Worm (Caenorhabditis elegans) whole organism, L4 larva: Measurements from ENCODE around the gene vrp-1.
A peak's percentile ranks its signal among the peaks of the same experiment; 100 is the strongest.

ENCODE experiments used
- D1046.2 ChIP-seq: fragments of 200-800 bp; sonication (Bioruptor generic); IDR thresholded peaks from 2 replicates; pipeline ENCODE4 v1.3.6; 2022; ENCODE audit warnings: missing genetic modification characterization, missing compliant biosample characterization
- F44E2.7 ChIP-seq: fragments of 200-800 bp; sonication (Bioruptor generic); IDR thresholded peaks from 2 replicates; pipeline ENCODE4 v2.1.2; 2022; ENCODE audit warnings: missing genetic modification characterization, missing compliant biosample characterization
- F49E8.2 ChIP-seq: sonication (generic microtip); optimal IDR thresholded peaks from 2 replicates; lab custom pipeline; 2016; ENCODE audit warnings: missing compliant biosample characterization, mild to moderate bottlenecking, missing genetic modification characterization, borderline replicate concordance
- T26A8.4 ChIP-seq: fragments of 200-800 bp; sonication (Bioruptor generic); IDR thresholded peaks from 2 replicates; pipeline ENCODE4 v1.3.6; 2022; ENCODE audit warnings: missing genetic modification characterization, missing compliant biosample characterization
- Y48G9A.11 ChIP-seq: fragments of 200-800 bp; sonication (Bioruptor generic); IDR thresholded peaks from 2 replicates; pipeline ENCODE4 v1.3.6; 2022; ENCODE audit warnings: missing genetic modification reagents, missing genetic modification characterization, missing compliant biosample characterization
- ZK337.2 ChIP-seq: fragments of 200-800 bp; sonication (Bioruptor generic); IDR thresholded peaks from 2 replicates; pipeline ENCODE4 v1.3.6; 2022; ENCODE audit warnings: missing genetic modification reagents, missing genetic modification characterization, missing compliant biosample characterization
- aha-1 ChIP-seq: fragments of 150-350 bp; peaks from one replicate; lab custom pipeline; 2014; ENCODE audit warnings: missing biosample characterization, missing genetic modification characterization
- aly-2 ChIP-seq: sonication (generic microtip); optimal IDR thresholded peaks from 2 replicates; lab custom pipeline; 2018; ENCODE audit warnings: missing biosample characterization, missing genetic modification characterization
- arid-1 ChIP-seq: fragments of 200-800 bp; sonication (Bioruptor generic); conservative IDR thresholded peaks from 2 replicates; pipeline ENCODE4 v1.3.6; 2022; ENCODE audit warnings: missing genetic modification reagents, missing genetic modification characterization, missing compliant biosample characterization
- ceh-32 ChIP-seq: sonication (generic microtip); optimal IDR thresholded peaks from 2 replicates; lab custom pipeline; 2016; ENCODE audit warnings: mild to moderate bottlenecking, missing genetic modification characterization, missing compliant biosample characterization; ENCODE audit not compliant: poor library complexity
- ceh-44 ChIP-seq: fragments of 200-800 bp; sonication (Bioruptor generic); IDR thresholded peaks from 2 replicates; pipeline ENCODE4 v1.3.6; 2022; ENCODE audit warnings: missing genetic modification reagents, missing genetic modification characterization, missing compliant biosample characterization
- ceh-62 ChIP-seq: sonication (generic microtip); optimal IDR thresholded peaks from 2 replicates; lab custom pipeline; 2017; ENCODE audit warnings: missing biosample characterization, missing genetic modification characterization
- ces-1 ChIP-seq: fragments of 150-350 bp; sonication (generic microtip); optimal IDR thresholded peaks from 4 replicates; lab custom pipeline; 2014; ENCODE audit warnings: missing biosample characterization, missing genetic modification reagents, missing genetic modification characterization
- cey-2 ChIP-seq: sonication (generic microtip); optimal IDR thresholded peaks from 3 replicates; lab custom pipeline; 2017; ENCODE audit warnings: missing genetic modification characterization, mild to moderate bottlenecking, missing compliant biosample characterization, antibody characterized with exemption, borderline replicate concordance; ENCODE audit not compliant: insufficient read depth
- ctbp-1 ChIP-seq: fragments of 200-800 bp; sonication (Bioruptor generic); IDR thresholded peaks from 2 replicates; pipeline ENCODE4 v1.3.6; 2022; ENCODE audit warnings: missing genetic modification reagents, missing genetic modification characterization, missing compliant biosample characterization
- daf-19 ChIP-seq: fragments of 200-800 bp; sonication (Bioruptor generic); conservative IDR thresholded peaks from 2 replicates; pipeline ENCODE4 v1.3.6; 2022; ENCODE audit warnings: missing genetic modification characterization, missing compliant biosample characterization
- daf-8 ChIP-seq: fragments of 200-800 bp; sonication (Bioruptor generic); IDR thresholded peaks from 2 replicates; pipeline ENCODE4 v1.3.6; 2022; ENCODE audit warnings: missing genetic modification characterization, missing compliant biosample characterization
- dpl-1 ChIP-seq: fragments of 150-350 bp; optimal IDR thresholded peaks from 2 replicates; lab custom pipeline; 2014; ENCODE audit warnings: missing biosample characterization, missing genetic modification reagents, missing genetic modification characterization
- egl-43 ChIP-seq: fragments of 200-800 bp; sonication (Bioruptor generic); IDR thresholded peaks from 2 replicates; pipeline ENCODE4 v1.3.6; 2022; ENCODE audit warnings: missing genetic modification reagents, missing genetic modification characterization, missing compliant biosample characterization
- fos-1 ChIP-seq: fragments of 150-350 bp; optimal IDR thresholded peaks from 2 replicates; lab custom pipeline; 2014; ENCODE audit warnings: missing biosample characterization, missing genetic modification characterization
- hif-1 ChIP-seq, 2 experiments: sonication (generic microtip); optimal IDR thresholded peaks; 2 replicates each; lab custom pipeline; 2016 to 2017; ENCODE audit warnings: missing compliant biosample characterization in 2 of 2, missing genetic modification characterization in 2 of 2, missing genetic modification reagents in 2 of 2, missing genotype in 2 of 2, mild to moderate bottlenecking in 1 of 2
- hlh-11 ChIP-seq: fragments of 200-800 bp; sonication (Bioruptor generic); optimal IDR thresholded peaks from 2 replicates; lab custom pipeline; 2018; ENCODE audit warnings: mild to moderate bottlenecking, missing genetic modification characterization, missing compliant biosample characterization
- hlh-30 ChIP-seq: sonication (generic microtip); optimal IDR thresholded peaks from 2 replicates; lab custom pipeline; 2017; ENCODE audit warnings: antibody characterized with exemption, mild to moderate bottlenecking, missing genetic modification characterization, missing compliant biosample characterization; ENCODE audit not compliant: insufficient read depth
- hmg-1.1 ChIP-seq: fragments of 200-800 bp; sonication (Bioruptor generic); IDR thresholded peaks from 2 replicates; pipeline ENCODE4 v1.3.6; 2022; ENCODE audit warnings: missing genetic modification reagents, missing genetic modification characterization, missing compliant biosample characterization
- lin-13 ChIP-seq: fragments of 150-350 bp; optimal IDR thresholded peaks from 2 replicates; lab custom pipeline; 2014; ENCODE audit warnings: missing biosample characterization, missing genetic modification reagents, missing genetic modification characterization
- lin-38 ChIP-seq: fragments of 200-800 bp; sonication (Bioruptor generic); IDR thresholded peaks from 2 replicates; pipeline ENCODE4 v1.3.6; 2022; ENCODE audit warnings: missing genetic modification reagents, missing genetic modification characterization, missing compliant biosample characterization
- lin-39 ChIP-seq: fragments of 150-350 bp; optimal IDR thresholded peaks from 2 replicates; lab custom pipeline; 2014; ENCODE audit warnings: missing biosample characterization, missing genetic modification reagents, missing genetic modification characterization
- lir-3 ChIP-seq: sonication (generic microtip); optimal IDR thresholded peaks from 2 replicates; lab custom pipeline; 2016; ENCODE audit warnings: mild to moderate bottlenecking, missing genetic modification characterization, missing compliant biosample characterization
- madf-9 ChIP-seq: fragments of 200-800 bp; sonication (Bioruptor generic); conservative IDR thresholded peaks from 2 replicates; pipeline ENCODE4 v1.3.6; 2022; ENCODE audit warnings: missing genetic modification reagents, missing genetic modification characterization, missing compliant biosample characterization
- mdt-29 ChIP-seq: fragments of 200-800 bp; sonication (Bioruptor generic); IDR thresholded peaks from 2 replicates; pipeline ENCODE4 v1.3.6; 2022; ENCODE audit warnings: missing genetic modification reagents, missing genetic modification characterization, missing compliant biosample characterization
- mep-1 ChIP-seq: fragments of 150-350 bp; sonication (generic microtip); optimal IDR thresholded peaks from 3 replicates; lab custom pipeline; 2014; ENCODE audit warnings: missing biosample characterization, missing genetic modification characterization
- mxl-3 ChIP-seq: fragments of 200-800 bp; sonication (Bioruptor generic); optimal IDR thresholded peaks from 2 replicates; lab custom pipeline; 2018; ENCODE audit warnings: mild to moderate bottlenecking, missing genetic modification characterization, missing compliant biosample characterization
- nhr-10 ChIP-seq: fragments of 150-350 bp; optimal IDR thresholded peaks from 2 replicates; lab custom pipeline; 2014; ENCODE audit warnings: missing biosample characterization, missing genetic modification characterization
- nhr-11 ChIP-seq: fragments of 150-350 bp; optimal IDR thresholded peaks from 2 replicates; lab custom pipeline; 2014; ENCODE audit warnings: missing biosample characterization, missing genetic modification characterization
- nhr-41 ChIP-seq: fragments of 200-800 bp; sonication (Bioruptor generic); IDR thresholded peaks from 2 replicates; pipeline ENCODE4 v1.3.6; 2022; ENCODE audit warnings: missing genetic modification reagents, missing genetic modification characterization, missing compliant biosample characterization
- nhr-42 ChIP-seq: fragments of 200-800 bp; sonication (Bioruptor generic); IDR thresholded peaks from 2 replicates; pipeline ENCODE4 v1.3.6; 2022; ENCODE audit warnings: missing genetic modification characterization, missing compliant biosample characterization
- nhr-48 ChIP-seq: sonication (generic microtip); optimal IDR thresholded peaks from 2 replicates; lab custom pipeline; 2016; ENCODE audit warnings: mild to moderate bottlenecking, missing genetic modification characterization, missing compliant biosample characterization
- php-3 ChIP-seq: fragments of 200-800 bp; sonication (Bioruptor generic); IDR thresholded peaks from 2 replicates; pipeline ENCODE4 v1.3.6; 2022; ENCODE audit warnings: missing genetic modification reagents, missing genetic modification characterization, missing compliant biosample characterization
- rbr-2 ChIP-seq: sonication (generic microtip); optimal IDR thresholded peaks from 2 replicates; lab custom pipeline; 2016; ENCODE audit warnings: missing genotype, missing genetic modification characterization, missing compliant biosample characterization
- set-16 ChIP-seq: fragments of 200-800 bp; sonication (Bioruptor generic); IDR thresholded peaks from 2 replicates; pipeline ENCODE4 v1.3.6; 2022; ENCODE audit warnings: missing genetic modification reagents, missing genetic modification characterization, missing compliant biosample characterization
- snpc-1.2 ChIP-seq: fragments of 200-800 bp; sonication (Bioruptor generic); IDR thresholded peaks from 2 replicates; pipeline ENCODE4 v1.3.6; 2022; ENCODE audit warnings: missing genetic modification reagents, missing genetic modification characterization, missing compliant biosample characterization
- spr-3 ChIP-seq: fragments of 200-800 bp; sonication (Bioruptor generic); optimal IDR thresholded peaks from 2 replicates; lab custom pipeline; 2018; ENCODE audit warnings: mild to moderate bottlenecking, missing genetic modification characterization, missing compliant biosample characterization
- unc-130 ChIP-seq: sonication (generic microtip); optimal IDR thresholded peaks from 2 replicates; lab custom pipeline; 2016; ENCODE audit warnings: missing genetic modification reagents, missing genetic modification characterization, missing compliant biosample characterization
- unc-62 ChIP-seq, 3 experiments: fragments of 150-350 bp in 1 of 3; sonication (generic microtip); optimal IDR thresholded peaks in 2 of 3; peaks in 1 of 3; 1 replicate in 1 of 3; 2 replicates in 2 of 3; lab custom pipeline; 2014 to 2017; ENCODE audit warnings: missing biosample characterization in 3 of 3, missing genetic modification characterization in 3 of 3, missing genetic modification reagents in 3 of 3, missing genotype in 1 of 3
- vab-7 ChIP-seq: fragments of 200-800 bp; sonication (Bioruptor generic); IDR thresholded peaks from 2 replicates; pipeline ENCODE4 v1.3.6; 2022; ENCODE audit warnings: missing genetic modification reagents, missing genetic modification characterization, missing compliant biosample characterization

vrp-1 gene

ce11 chrIV:2986720-2987119 is 25.7 kb upstream of the vrp-1 start:
- TF ChIP-seq ZK337.2 (GFP tag; lab: Robert Waterston, UW): no peak
- TF ChIP-seq nhr-11 (tag; lab: Kevin White, UChicago): no peak
- no peak for TF ChIP-seq Y48G9A.11 (GFP tag; lab: Robert Waterston, UW)
- peak; percentile 1 for TF ChIP-seq aha-1 (tag; lab: Kevin White, UChicago)
- TF ChIP-seq unc-62 (GFP tag; optimal IDR thresholded peaks at IDR 0.05 in 1 of 2; lab: Kevin White, UChicago): peak in 1 of 2 experiments; percentile 77
- TF ChIP-seq unc-62 (tag; optimal IDR thresholded peaks at IDR 0.05; lab: Kevin White, UChicago): no peak

- TF ChIP-seq aha-1 (tag; lab: Kevin White, UChicago) (peak; percentile 61), snpc-1.2 (GFP tag; lab: Robert Waterston, UW) (peak; percentile 46; the same call in 1 of the 2 replicates), hlh-30 (tag; lab: Kevin White, UChicago) (peak; percentile 34), mxl-3 (GFP tag; lab: Kevin White, UChicago) (peak; percentile 47), unc-62 (GFP tag; optimal IDR thresholded peaks at IDR 0.05 in 1 of 2; lab: Kevin White, UChicago) (peak in 1 of 2 experiments; percentile 15), unc-62 (tag; optimal IDR thresholded peaks at IDR 0.05; lab: Kevin White, UChicago) (no peak), rbr-2 (tag; lab: Kevin White, UChicago) (peak; percentile 7), T26A8.4 (GFP tag; lab: Robert Waterston, UW) (peak; percentile 52), lir-3 (tag; lab: Kevin White, UChicago) (no peak), unc-130 (GFP tag; lab: Kevin White, UChicago) (no peak), lin-38 (GFP tag; lab: Robert Waterston, UW) (0 out of 2 replicates have a peak, but pooled peaks have one; percentile 5), arid-1 (0 out of 2 replicates have a peak, but pooled peaks have one; percentile 17), egl-43 (peak; percentile 77), ctbp-1 (GFP tag; lab: Robert Waterston, UW) (peak; percentile 54; the same call in 1 of the 2 replicates), F44E2.7 (GFP tag; lab: Robert Waterston, UW) (0 out of 2 replicates have a peak, but pooled peaks have one; percentile 50), hlh-11 (tag; lab: Kevin White, UChicago) (peak; percentile 44), hif-1 (tag; optimal IDR thresholded peaks at IDR 0.05; lab: Kevin White, UChicago) (peak in 1 of 2 experiments; percentile 29), mep-1 (tag; lab: Kevin White, UChicago) (peak; percentile 1), D1046.2 (0 out of 2 replicates have a peak, but pooled peaks have one; percentile 68), fos-1 (no peak), madf-9 (no peak), set-16 (peak; percentile 97), ceh-32 (tag; lab: Kevin White, UChicago) (no peak), hmg-1.1 (GFP tag; lab: Robert Waterston, UW) (peak; percentile 56), php-3 (GFP tag; lab: Robert Waterston, UW) (no peak)
Observed at ce11 chrIV:2990519-2990918, 21.9 kb upstream of the vrp-1 start.

- 0 out of 2 replicates have a peak, but pooled peaks have one; percentile 10 for TF ChIP-seq ceh-44 (GFP tag; lab: Robert Waterston, UW)
- no peak for TF ChIP-seq lin-13 (GFP tag; lab: Kevin White, UChicago)
- TF ChIP-seq nhr-41: no peak
- no peak for TF ChIP-seq lir-3 (tag; lab: Kevin White, UChicago)
- no peak for TF ChIP-seq mdt-29 (GFP tag; lab: Robert Waterston, UW)
- TF ChIP-seq spr-3 (GFP tag; lab: Kevin White, UChicago): peak; percentile 7
- peak; percentile 30; the same call in 1 of the 2 replicates for TF ChIP-seq vab-7 (GFP tag; lab: Robert Waterston, UW)
- no peak for TF ChIP-seq daf-19 (GFP tag; lab: Robert Waterston, UW)
- no peak for TF ChIP-seq cey-2 (tag; lab: Kevin White, UChicago)
- no peak for TF ChIP-seq aly-2
- TF ChIP-seq nhr-42 (GFP tag; lab: Robert Waterston, UW): no peak
- TF ChIP-seq fos-1: no peak
- TF ChIP-seq set-16: peak; percentile 95
- peak; percentile 85 for TF ChIP-seq hlh-30 (tag; lab: Kevin White, UChicago)
- no peak for TF ChIP-seq ceh-62 (tag; lab: Kevin White, UChicago)
- no peak for TF ChIP-seq F49E8.2 (tag; lab: Kevin White, UChicago)
- TF ChIP-seq nhr-48 (tag; lab: Kevin White, UChicago): no peak
- no peak for TF ChIP-seq lin-39 (tag; lab: Kevin White, UChicago)
- no peak for TF ChIP-seq daf-8 (GFP tag; lab: Robert Waterston, UW)
- no peak for TF ChIP-seq nhr-10
- TF ChIP-seq ces-1 (GFP tag; lab: Kevin White, UChicago): no peak
- peak; percentile 52; the same call in 1 of the 2 replicates for TF ChIP-seq T26A8.4 (GFP tag; lab: Robert Waterston, UW)
- TF ChIP-seq dpl-1: peak; percentile 14
Observed at ce11 chrIV:2993278-2993899, 19.0 kb upstream of the vrp-1 start.
